Fruit fly (Drosophila melanogaster) whole organism, prepupa: ENCODE results near the gene CG8326.

ENCODE experiments used
- Eip93F ChIP-seq: fragments of 200-800 bp; sonication (Bioruptor generic); optimal IDR thresholded peaks from 2 replicates; lab custom pipeline; 2016; ENCODE audit warnings: missing biosample characterization, mild to moderate bottlenecking, missing genetic modification characterization
- cyc ChIP-seq: fragments of 200-800 bp; sonication (Bioruptor generic); optimal IDR thresholded peaks from 3 replicates; lab custom pipeline; 2016; ENCODE audit warnings: missing biosample characterization, missing genetic modification characterization

dm6 chrX:17588565-17588964, 40.7 kb downstream of the CG8326 start, which contains the start of gene CG12992:
- TF ChIP-seq cyc (GFP tag; lab: Kevin White, UChicago), result no peak
- no peak for TF ChIP-seq Eip93F (GFP tag; lab: Kevin White, UChicago)
